Worm (Caenorhabditis elegans) whole organism, L2 larva: Measurements from ENCODE around the gene K01D12.9.
A peak's percentile ranks its signal among the peaks of the same experiment; 100 is the strongest.

Source experiments
- F13H6.1 ChIP-seq: sonication (generic microtip); optimal IDR thresholded peaks from 2 replicates; lab custom pipeline; 2016; ENCODE audit warnings: missing genetic modification characterization, missing compliant biosample characterization
- R02D3.7 ChIP-seq: fragments of 150-350 bp; optimal IDR thresholded peaks from 2 replicates; lab custom pipeline; 2014; ENCODE audit warnings: missing biosample characterization, missing genetic modification characterization
- ama-1 ChIP-seq: fragments of 150-350 bp; optimal IDR thresholded peaks from 2 replicates; lab custom pipeline; 2018; ENCODE audit warnings: inconsistent platforms
- ceh-16 ChIP-seq: fragments of 150-350 bp; optimal IDR thresholded peaks from 2 replicates; lab custom pipeline; 2014; ENCODE audit warnings: missing biosample characterization, missing genetic modification characterization
- crh-2 ChIP-seq: sonication (generic microtip); optimal IDR thresholded peaks from 2 replicates; lab custom pipeline; 2017; ENCODE audit warnings: missing biosample characterization, missing genetic modification characterization
- dmd-4 ChIP-seq: sonication (generic microtip); optimal IDR thresholded peaks from 2 replicates; lab custom pipeline; 2017; ENCODE audit warnings: missing biosample characterization, missing genetic modification characterization
- egl-27 ChIP-seq: sonication (generic microtip); optimal IDR thresholded peaks from 3 replicates; lab custom pipeline; 2017; ENCODE audit warnings: missing biosample characterization, missing genetic modification reagents, missing genetic modification characterization
- elt-1 ChIP-seq: fragments of 150-350 bp; optimal IDR thresholded peaks from 2 replicates; lab custom pipeline; 2014; ENCODE audit warnings: missing biosample characterization, missing genetic modification characterization
- elt-3 ChIP-seq: sonication (generic microtip); optimal IDR thresholded peaks from 2 replicates; lab custom pipeline; 2017; ENCODE audit warnings: missing biosample characterization, missing genetic modification characterization
- fos-1 ChIP-seq: fragments of 150-350 bp; optimal IDR thresholded peaks from 2 replicates; lab custom pipeline; 2014; ENCODE audit warnings: missing biosample characterization, missing genetic modification characterization
- gmeb-1 ChIP-seq: fragments of 150-350 bp; optimal IDR thresholded peaks from 2 replicates; lab custom pipeline; 2014; ENCODE audit warnings: missing biosample characterization, missing genetic modification characterization
- lin-11 ChIP-seq: fragments of 150-350 bp; sonication (generic microtip); optimal IDR thresholded peaks from 2 replicates; lab custom pipeline; 2014; ENCODE audit warnings: missing biosample characterization, missing genetic modification characterization, inconsistent platforms, mixed read lengths
- lin-13 ChIP-seq: fragments of 150-350 bp; optimal IDR thresholded peaks from 2 replicates; lab custom pipeline; 2014; ENCODE audit warnings: missing biosample characterization, missing genetic modification reagents, missing genetic modification characterization
- mab-5 ChIP-seq: fragments of 150-350 bp; optimal IDR thresholded peaks from 2 replicates; lab custom pipeline; 2014; ENCODE audit warnings: missing biosample characterization, missing genetic modification characterization
- mdl-1 ChIP-seq, 2 experiments: fragments of 150-350 bp in 1 of 2; sonication (generic microtip) in 1 of 2; optimal IDR thresholded peaks; 2 replicates each; lab custom pipeline; 2017; ENCODE audit warnings: missing biosample characterization in 2 of 2, missing genetic modification characterization in 2 of 2
- nhr-11 ChIP-seq: fragments of 150-350 bp; optimal IDR thresholded peaks from 2 replicates; lab custom pipeline; 2014; ENCODE audit warnings: missing biosample characterization, missing genetic modification characterization
- nhr-12 ChIP-seq: fragments of 150-350 bp; optimal IDR thresholded peaks from 2 replicates; lab custom pipeline; 2014; ENCODE audit warnings: missing biosample characterization, missing genetic modification characterization
- nhr-129 ChIP-seq: fragments of 150-350 bp; optimal IDR thresholded peaks from 2 replicates; lab custom pipeline; 2014; ENCODE audit warnings: missing biosample characterization, missing genetic modification characterization
- nhr-21 ChIP-seq: fragments of 150-350 bp; optimal IDR thresholded peaks from 2 replicates; lab custom pipeline; 2014; ENCODE audit warnings: missing biosample characterization, missing genetic modification characterization
- nhr-25 ChIP-seq: fragments of 150-350 bp; sonication (generic microtip); optimal IDR thresholded peaks from 3 replicates; lab custom pipeline; 2014; ENCODE audit warnings: missing biosample characterization, missing genetic modification characterization
- nhr-6 ChIP-seq: fragments of 150-350 bp; optimal IDR thresholded peaks from 2 replicates; lab custom pipeline; 2014; ENCODE audit warnings: missing biosample characterization, missing genetic modification characterization
- peb-1 ChIP-seq: fragments of 150-350 bp; optimal IDR thresholded peaks from 2 replicates; lab custom pipeline; 2014; ENCODE audit warnings: missing biosample characterization, missing genetic modification characterization
- sem-4 ChIP-seq: fragments of 150-350 bp; optimal IDR thresholded peaks from 2 replicates; lab custom pipeline; 2014; ENCODE audit warnings: missing biosample characterization, missing genetic modification reagents, missing genetic modification characterization
- skn-1 ChIP-seq: sonication (generic microtip); optimal IDR thresholded peaks from 2 replicates; lab custom pipeline; 2017; ENCODE audit warnings: missing biosample characterization, missing genetic modification characterization
- sma-3 ChIP-seq: sonication (generic microtip); optimal IDR thresholded peaks from 2 replicates; lab custom pipeline; 2016; ENCODE audit warnings: missing genetic modification reagents, missing genetic modification characterization, missing compliant biosample characterization
- sma-9 ChIP-seq, 2 experiments: fragments of 150-350 bp in 1 of 2; sonication (generic microtip) in 1 of 2; optimal IDR thresholded peaks; 2 replicates each; lab custom pipeline; 2014 to 2016; ENCODE audit warnings: missing genetic modification characterization in 2 of 2, mild to moderate bottlenecking in 1 of 2, missing biosample characterization in 1 of 2, missing compliant biosample characterization in 1 of 2, missing genetic modification reagents in 1 of 2, moderate library complexity in 1 of 2
- unc-39 ChIP-seq: fragments of 150-350 bp; optimal IDR thresholded peaks from 2 replicates; lab custom pipeline; 2014; ENCODE audit warnings: missing biosample characterization, missing genetic modification characterization
- unc-55 ChIP-seq: fragments of 150-350 bp; sonication (generic microtip); optimal IDR thresholded peaks from 3 replicates; lab custom pipeline; 2014; ENCODE audit warnings: missing biosample characterization, missing genetic modification reagents, missing genetic modification characterization
- unc-62 ChIP-seq: fragments of 150-350 bp; optimal IDR thresholded peaks from 2 replicates; lab custom pipeline; 2014; ENCODE audit warnings: missing biosample characterization, missing genetic modification reagents, missing genetic modification characterization
- ztf-11 ChIP-seq: sonication (generic microtip); optimal IDR thresholded peaks from 2 replicates; lab custom pipeline; 2017; ENCODE audit warnings: missing biosample characterization, missing genetic modification characterization
- ztf-4 ChIP-seq: fragments of 150-350 bp; optimal IDR thresholded peaks from 2 replicates; lab custom pipeline; 2014; ENCODE audit warnings: missing biosample characterization, missing genetic modification characterization

The K01D12.9 gene

DNA sequence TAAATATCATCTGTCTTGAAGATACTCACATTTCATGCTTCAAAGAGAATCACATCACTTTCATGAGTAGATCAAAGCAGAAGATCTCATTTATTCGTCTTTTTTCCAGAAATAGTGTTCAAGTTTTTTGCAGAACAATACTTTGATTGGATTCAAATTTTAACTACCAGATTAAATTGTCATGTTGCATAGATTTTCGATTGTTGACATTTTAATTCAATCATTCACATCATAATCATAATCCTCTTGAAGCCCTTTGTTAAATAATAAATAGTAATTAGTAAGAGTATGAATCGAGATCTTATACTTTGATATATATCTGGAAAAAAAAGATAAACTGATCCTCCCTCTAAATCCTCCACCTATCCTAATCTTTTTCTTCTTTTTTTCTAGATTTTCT lies 23.4 kb upstream of the K01D12.9 start:
- no peak for TF ChIP-seq ztf-4 (tag; lab: Kevin White, UChicago)
- no peak for TF ChIP-seq unc-39
- TF ChIP-seq sem-4 (tag; lab: Kevin White, UChicago) = no peak
- TF ChIP-seq ceh-16 (tag; lab: Kevin White, UChicago) = no peak

DNA sequence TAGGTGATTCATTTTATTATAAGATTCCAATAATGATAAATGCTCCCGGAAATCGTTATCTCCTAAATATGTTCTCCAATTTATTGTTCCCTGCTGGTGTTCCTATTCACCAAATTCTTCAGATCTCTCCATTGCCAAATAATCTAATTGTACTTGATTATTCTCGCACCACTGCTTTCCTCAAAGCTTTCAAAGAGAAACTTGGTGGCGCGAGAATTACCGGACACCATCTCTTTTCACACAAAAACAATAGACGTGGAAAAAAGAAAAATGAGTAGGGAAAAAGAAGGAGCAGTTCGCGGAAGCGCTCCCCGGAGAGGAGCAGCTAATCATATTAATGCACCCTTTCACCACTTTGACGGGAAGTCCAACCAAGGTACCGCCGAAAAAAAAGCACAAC lies 16.9 kb upstream of the K01D12.9 start:
- TF ChIP-seq ama-1 (no peak), R02D3.7 (tag; lab: Kevin White, UChicago) (no peak), elt-3 (no peak), sem-4 (tag; lab: Kevin White, UChicago) (no peak), nhr-129 (tag; lab: Kevin White, UChicago) (no peak), ztf-11 (tag; lab: Kevin White, UChicago) (no peak), fos-1 (tag; lab: Kevin White, UChicago) (no peak), skn-1 (tag; lab: Kevin White, UChicago) (no peak), peb-1 (tag; lab: Kevin White, UChicago) (no peak), unc-55 (no peak), lin-11 (no peak), ceh-16 (tag; lab: Kevin White, UChicago) (no peak), elt-1 (no peak)

DNA sequence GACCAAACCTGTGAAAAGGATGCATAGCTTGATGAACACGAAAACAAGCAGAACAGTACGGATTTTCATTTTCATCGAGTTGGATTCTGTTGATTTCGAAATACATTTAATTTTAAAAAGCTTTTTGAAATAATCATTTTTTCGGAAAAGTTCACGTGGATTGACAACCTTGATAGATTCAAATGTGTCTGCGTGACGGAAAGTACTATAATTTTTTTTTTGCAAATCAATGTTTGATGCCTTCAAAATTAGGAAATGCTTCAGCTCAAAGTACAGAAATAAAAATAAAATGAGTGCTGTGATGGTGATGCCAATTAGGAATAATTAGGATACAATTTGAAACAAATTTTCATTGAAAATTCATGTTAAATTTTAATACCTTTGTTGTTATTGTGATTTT lies 16.4 kb upstream of the K01D12.9 start, which contains the start of gene C54D10.4:
Gene C54D10.4, minus strand, starts transcription at position 101 of the 400 bp plus-strand sequence.
- TF ChIP-seq sma-9 (GFP tag; optimal IDR thresholded peaks at IDR 0.05; lab: Kevin White, UChicago) = no peak
- TF ChIP-seq sma-9 (tag; optimal IDR thresholded peaks at IDR 0.05; lab: Kevin White, UChicago) = no peak
- TF ChIP-seq peb-1 (tag; lab: Kevin White, UChicago) = no peak
- no peak for TF ChIP-seq mdl-1 (tag; optimal IDR thresholded peaks at IDR 0.05; lab: Kevin White, UChicago)

DNA sequence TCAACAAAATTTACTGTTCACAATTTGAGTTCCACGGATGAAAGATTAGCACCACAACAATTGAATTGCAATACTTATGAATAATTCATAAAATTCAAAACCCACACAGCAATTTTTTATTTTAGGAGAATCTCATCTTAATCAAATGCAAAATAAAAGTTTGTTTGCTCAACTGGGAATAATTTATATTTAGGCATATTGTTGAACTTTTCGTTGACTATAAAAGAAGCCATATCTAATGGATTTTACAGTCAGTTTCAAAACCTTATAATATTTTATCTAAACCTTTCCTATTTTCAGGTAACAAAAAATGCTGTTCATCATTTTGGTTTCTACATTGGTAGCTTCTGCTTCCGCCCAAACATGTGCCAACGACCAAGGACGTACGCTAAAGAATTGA lies 13.8 kb upstream of the K01D12.9 start, which contains the start of gene C54D10.3:
Gene C54D10.3, plus strand, starts transcription at position 301 of the 400 bp plus-strand sequence.
- TF ChIP-seq ztf-4 (tag; lab: Kevin White, UChicago) (no peak), lin-11 (no peak), nhr-6 (no peak), sem-4 (tag; lab: Kevin White, UChicago) (no peak), ama-1 (no peak), egl-27 (tag; lab: Kevin White, UChicago) (no peak), ceh-16 (tag; lab: Kevin White, UChicago) (no peak), sma-3 (GFP tag; lab: Kevin White, UChicago) (no peak), elt-3 (no peak), crh-2 (tag; lab: Kevin White, UChicago) (no peak), nhr-11 (no peak), mab-5 (tag; lab: Kevin White, UChicago) (no peak)

ce11 chrV:12417277-12417676 lies 12.8 kb upstream of the K01D12.9 start, which contains the start of gene cdr-3:
Gene cdr-3 (minus strand): TSS chrV:12417377.
- TF ChIP-seq peb-1 (tag; lab: Kevin White, UChicago) (no peak), skn-1 (tag; lab: Kevin White, UChicago) (no peak), gmeb-1 (no peak), nhr-129 (tag; lab: Kevin White, UChicago) (no peak), ztf-11 (tag; lab: Kevin White, UChicago) (no peak), sma-3 (GFP tag; lab: Kevin White, UChicago) (no peak), sem-4 (tag; lab: Kevin White, UChicago) (no peak)
- TF ChIP-seq, all 48 proteins: peak for 0

DNA sequence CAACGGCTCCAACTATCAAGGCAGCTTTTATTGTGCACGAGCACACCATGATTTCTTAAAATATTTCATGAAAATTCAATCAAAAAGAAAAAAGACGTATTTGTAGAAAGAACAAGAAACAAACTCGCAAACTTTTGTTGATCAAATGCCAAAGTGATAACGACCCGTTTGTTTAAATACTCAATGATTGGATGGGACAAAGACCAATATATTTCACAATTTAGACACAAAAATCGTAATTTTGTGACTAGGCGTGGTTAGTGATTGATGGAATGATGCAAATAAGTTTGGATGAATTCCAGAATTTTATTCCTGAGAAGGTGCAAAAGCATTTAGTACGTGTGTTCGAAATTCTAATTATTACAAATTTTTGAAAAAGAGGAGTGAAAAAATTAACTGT lies 11.2 kb upstream of the K01D12.9 start, which contains the start of gene cdr-2:
Gene cdr-2, minus strand, starts transcription at position 54 of the 400 bp plus-strand sequence.
- TF ChIP-seq F13H6.1 (tag; lab: Kevin White, UChicago) (no peak), nhr-21 (tag; lab: Kevin White, UChicago) (no peak), lin-13 (no peak), sma-9 (GFP tag; optimal IDR thresholded peaks at IDR 0.05; lab: Kevin White, UChicago) (peak; percentile 63), sma-9 (tag; optimal IDR thresholded peaks at IDR 0.05; lab: Kevin White, UChicago) (no peak), skn-1 (tag; lab: Kevin White, UChicago) (no peak), R02D3.7 (tag; lab: Kevin White, UChicago) (no peak), nhr-25 (tag; lab: Kevin White, UChicago) (no peak), egl-27 (tag; lab: Kevin White, UChicago) (no peak), nhr-12 (no peak), dmd-4 (no peak), fos-1 (tag; lab: Kevin White, UChicago) (peak; percentile 81), unc-62 (no peak)
- TF ChIP-seq, all 48 proteins: peak for 2
